Worm (Caenorhabditis elegans): Measurements from ENCODE around the gene nhr-137.

ce11 chrX:6625275-6625674 lies 43.5 kb downstream of the nhr-137 start:
- no peak for TF ChIP-seq klf-2 (GFP tag; conservative IDR thresholded peaks at IDR 0.05)
- TF ChIP-seq tab-1 (GFP tag; IDR thresholded peaks at IDR 0.05): no peak
- TF ChIP-seq ztf-23 (GFP tag; IDR thresholded peaks at IDR 0.05): no peak
- TF ChIP-seq flt-1 (GFP tag; IDR thresholded peaks at IDR 0.05): no peak

Data from whole organism, midembryonic.